Worm (Caenorhabditis elegans): Measurements from ENCODE around the gene grl-5.

grl-5 gene

ce11 chrV:4374625-4375024 lies 39.8 kb downstream of the grl-5 start, which contains the start of gene neg-1:
TSS of gene neg-1 (minus strand) at chrV:4374874.
- no peak for TF ChIP-seq cebp-1 (GFP tag; IDR thresholded peaks at IDR 0.05)
- no peak for TF ChIP-seq cebp-1 (tag; optimal IDR thresholded peaks at IDR 0.05)
- TF ChIP-seq F23B12.7 (tag; optimal IDR thresholded peaks at IDR 0.05; ENCODE audit: insufficient read depth) = no peak
- no peak for TF ChIP-seq nhr-80 (tag; optimal IDR thresholded peaks at IDR 0.05)
- TF ChIP-seq let-526 (GFP tag; IDR thresholded peaks at IDR 0.05) = no peak
- no peak for TF ChIP-seq nfya-1 (tag; optimal IDR thresholded peaks at IDR 0.05; ENCODE audit: borderline replicate concordance, insufficient read depth)
- 0 out of 2 replicates have a peak, but pooled peaks have one; percentile 18 for TF ChIP-seq Y53G8AR.9 (GFP tag; conservative IDR thresholded peaks at IDR 0.05)
- peak; percentile 28; the same call in 1 of the 2 replicates for TF ChIP-seq Y79H2A.3 (GFP tag; conservative IDR thresholded peaks at IDR 0.05)
- no peak for TF ChIP-seq C17E4.6 (GFP tag; IDR thresholded peaks at IDR 0.05)
- no peak for TF ChIP-seq lsy-27 (tag; optimal IDR thresholded peaks at IDR 0.05; ENCODE audit: borderline replicate concordance, insufficient read depth)
- TF ChIP-seq ztf-3 (GFP tag; optimal IDR thresholded peaks at IDR 0.05) = no peak
- TF ChIP-seq B0336.3 (GFP tag; IDR thresholded peaks at IDR 0.05) = peak; percentile 17; the same call in 1 of the 2 replicates
- TF ChIP-seq die-1 (tag; optimal IDR thresholded peaks at IDR 0.05) = no peak
- TF ChIP-seq ztf-22 (GFP tag; optimal IDR thresholded peaks at IDR 0.05) = no peak
- no peak for TF ChIP-seq zim-3 (tag; optimal IDR thresholded peaks at IDR 0.05)
- no peak for TF ChIP-seq rcor-1 (GFP tag; IDR thresholded peaks at IDR 0.05)
- TF ChIP-seq dpl-1 (GFP tag; optimal IDR thresholded peaks at IDR 0.05) = no peak
- peak; percentile 63; the same call in 1 of the 2 replicates for TF ChIP-seq madf-3 (GFP tag; IDR thresholded peaks at IDR 0.05)
- no peak for TF ChIP-seq nhr-90 (tag; optimal IDR thresholded peaks at IDR 0.05)
- TF ChIP-seq F52B5.7 (tag; optimal IDR thresholded peaks at IDR 0.05) = no peak
- no peak for TF ChIP-seq ztf-26 (tag; optimal IDR thresholded peaks at IDR 0.05)
- no peak for TF ChIP-seq hlh-12 (tag; optimal IDR thresholded peaks at IDR 0.05)
- TF ChIP-seq T26A5.8 (tag; optimal IDR thresholded peaks at IDR 0.05) = no peak
- no peak for TF ChIP-seq egl-44 (GFP tag; IDR thresholded peaks at IDR 0.05)
- TF ChIP-seq K12H6.12 (tag; optimal IDR thresholded peaks at IDR 0.05) = no peak
- TF ChIP-seq F37B4.10 (GFP tag; IDR thresholded peaks at IDR 0.05) = no peak
- TF ChIP-seq lin-26 (GFP tag; IDR thresholded peaks at IDR 0.05) = no peak
- no peak for TF ChIP-seq F55B11.4 (tag; optimal IDR thresholded peaks at IDR 0.05; ENCODE audit: borderline replicate concordance, insufficient read depth)
- no peak for TF ChIP-seq hmg-20 (GFP tag; IDR thresholded peaks at IDR 0.05)
- peak; percentile 58 for TF ChIP-seq madf-6 (GFP tag; IDR thresholded peaks at IDR 0.05)
- TF ChIP-seq dox-1 (GFP tag; IDR thresholded peaks at IDR 0.05) = no peak
- no peak for TF ChIP-seq ceh-100 (GFP tag; IDR thresholded peaks at IDR 0.05)
- TF ChIP-seq Y56A3A.18 (GFP tag; IDR thresholded peaks at IDR 0.05) = no peak
- no peak for TF ChIP-seq tlf-1 (GFP tag; optimal IDR thresholded peaks at IDR 0.05)
- no peak for TF ChIP-seq C06A6.2 (GFP tag; conservative IDR thresholded peaks at IDR 0.05)
- TF ChIP-seq ztf-6 (GFP tag; IDR thresholded peaks at IDR 0.05) = no peak
- no peak for TF ChIP-seq athp-1 (tag; optimal IDR thresholded peaks at IDR 0.05)
- TF ChIP-seq nfya-2 (GFP tag; IDR thresholded peaks at IDR 0.05) = no peak
- TF ChIP-seq hsf-1 (GFP tag; IDR thresholded peaks at IDR 0.05) = 0 out of 2 replicates have a peak, but pooled peaks have one; percentile 51
- TF ChIP-seq ceh-27 (GFP tag; optimal IDR thresholded peaks at IDR 0.05) = no peak
- no peak for TF ChIP-seq let-607 (tag; optimal IDR thresholded peaks at IDR 0.05)
- no peak for TF ChIP-seq attf-5 (GFP tag; optimal IDR thresholded peaks at IDR 0.05)
- no peak for TF ChIP-seq pbrm-1 (GFP tag; IDR thresholded peaks at IDR 0.05)
- TF ChIP-seq K11D2.4 (GFP tag; IDR thresholded peaks at IDR 0.05) = no peak
- no peak for TF ChIP-seq ekl-4 (GFP tag; IDR thresholded peaks at IDR 0.05)
- no peak for TF ChIP-seq unc-130 (GFP tag; optimal IDR thresholded peaks at IDR 0.05)
- no peak for TF ChIP-seq lir-1 (GFP tag; conservative IDR thresholded peaks at IDR 0.05)
- TF ChIP-seq B0035.1 (tag; optimal IDR thresholded peaks at IDR 0.05) = no peak
- TF ChIP-seq lin-54 (GFP tag; optimal IDR thresholded peaks at IDR 0.05) = peak; percentile 3

Data from whole organism, young adult.